Fruit fly (Drosophila melanogaster) whole organism, embryonic: ENCODE measurements around the gene CG5157.

ENCODE experiments used
- Atf3 ChIP-seq: fragments of 200-800 bp; sonication (Bioruptor generic); optimal IDR thresholded peaks from 3 replicates; lab custom pipeline; 2016; ENCODE audit warnings: missing biosample characterization, missing genetic modification characterization
- Atf6 ChIP-seq: fragments of 200-800 bp; sonication (Bioruptor generic); IDR thresholded peaks from 2 replicates; pipeline ENCODE4 v1.3.6; 2022; ENCODE audit warnings: missing biosample characterization, missing genetic modification characterization
- Bgb ChIP-seq: fragments of 200-800 bp; sonication (Bioruptor generic); IDR thresholded peaks from 2 replicates; pipeline ENCODE4 v1.3.6; 2022; ENCODE audit warnings: missing biosample characterization, missing genetic modification characterization; ENCODE audit not compliant: partially characterized antibody
- CG1024 ChIP-seq: fragments of 200-800 bp; sonication (Bioruptor generic); IDR thresholded peaks from 2 replicates; pipeline ENCODE4 v1.3.6; 2022; ENCODE audit warnings: missing biosample characterization, missing genetic modification characterization
- CG10366 ChIP-seq: fragments of 200-800 bp; sonication (Bioruptor generic); IDR thresholded peaks from 2 replicates; pipeline ENCODE4 v1.3.6; 2022; ENCODE audit warnings: missing biosample characterization, missing genetic modification characterization
- CG10543 ChIP-seq: fragments of 200-800 bp; sonication (Bioruptor generic); optimal IDR thresholded peaks from 3 replicates; lab custom pipeline; 2017; ENCODE audit warnings: missing biosample characterization, mild to moderate bottlenecking, missing genetic modification characterization, moderate library complexity
- CG11723 ChIP-seq: fragments of 200-800 bp; sonication (Bioruptor generic); optimal IDR thresholded peaks from 2 replicates; lab custom pipeline; 2017; ENCODE audit warnings: missing biosample characterization, mild to moderate bottlenecking, missing genetic modification characterization
- CG12299 ChIP-seq: fragments of 200-800 bp; sonication (Bioruptor generic); optimal IDR thresholded peaks from 2 replicates; lab custom pipeline; 2018; ENCODE audit warnings: missing biosample characterization, mild to moderate bottlenecking, missing genetic modification characterization
- CG1529 ChIP-seq: fragments of 200-800 bp; sonication (Bioruptor generic); optimal IDR thresholded peaks from 3 replicates; lab custom pipeline; 2018; ENCODE audit warnings: missing biosample characterization, missing genetic modification characterization
- CG17385 ChIP-seq: fragments of 200-800 bp; sonication (Bioruptor generic); optimal IDR thresholded peaks from 3 replicates; lab custom pipeline; 2018; ENCODE audit warnings: missing biosample characterization, mild to moderate bottlenecking, missing genetic modification characterization
- CG2202 ChIP-seq: fragments of 200-800 bp; sonication (Bioruptor generic); optimal IDR thresholded peaks from 2 replicates; lab custom pipeline; 2018; ENCODE audit warnings: missing biosample characterization, mild to moderate bottlenecking, missing genetic modification characterization
- CG2678 ChIP-seq: fragments of 200-800 bp; sonication (Bioruptor generic); optimal IDR thresholded peaks from 3 replicates; lab custom pipeline; 2019; ENCODE audit warnings: missing biosample characterization, mild to moderate bottlenecking, missing genetic modification characterization, moderate library complexity
- CG2712 ChIP-seq: fragments of 200-800 bp; optimal IDR thresholded peaks from 3 replicates; lab custom pipeline; 2019; ENCODE audit warnings: missing biosample characterization, mild to moderate bottlenecking, missing genetic modification characterization, moderate library complexity
- CG31224 ChIP-seq: fragments of 200-800 bp; sonication (Bioruptor generic); IDR thresholded peaks from 2 replicates; pipeline ENCODE4 v1.3.6; 2022; ENCODE audit warnings: missing biosample characterization, missing genetic modification characterization
- CG33557 ChIP-seq: fragments of 200-800 bp; sonication (Bioruptor generic); optimal IDR thresholded peaks from 2 replicates; lab custom pipeline; 2019; ENCODE audit warnings: missing biosample characterization, mild to moderate bottlenecking, missing genetic modification characterization, moderate library complexity
- CG34376 ChIP-seq: fragments of 200-800 bp; sonication (Bioruptor generic); optimal IDR thresholded peaks from 2 replicates; lab custom pipeline; 2018; ENCODE audit warnings: missing biosample characterization, mild to moderate bottlenecking, missing genetic modification characterization
- CG34422 ChIP-seq: fragments of 200-800 bp; sonication (Bioruptor generic); IDR thresholded peaks from 3 replicates; pipeline ENCODE4 v1.3.6; 2022; ENCODE audit warnings: missing biosample characterization, missing genetic modification characterization
- CG42726 ChIP-seq: fragments of 200-800 bp; sonication (Bioruptor generic); IDR thresholded peaks from 2 replicates; pipeline ENCODE4 v1.3.6; 2022; ENCODE audit warnings: missing biosample characterization, missing genetic modification characterization; ENCODE audit not compliant: partially characterized antibody
- CG4854 ChIP-seq: fragments of 200-800 bp; sonication (Bioruptor generic); optimal IDR thresholded peaks from 2 replicates; lab custom pipeline; 2016; ENCODE audit warnings: missing biosample characterization, missing genetic modification characterization, inconsistent platforms
- CG6765 ChIP-seq: fragments of 200-800 bp; sonication (Bioruptor generic); optimal IDR thresholded peaks from 3 replicates; lab custom pipeline; 2017; ENCODE audit warnings: missing biosample characterization, mild to moderate bottlenecking, missing genetic modification characterization
- CG9817 ChIP-seq: fragments of 200-800 bp; sonication (Bioruptor generic); optimal IDR thresholded peaks from 2 replicates; lab custom pipeline; 2018; ENCODE audit warnings: missing biosample characterization, mild to moderate bottlenecking, missing genetic modification characterization, moderate library complexity
- CoRest ChIP-seq: fragments of 200-800 bp; sonication (Bioruptor generic); optimal IDR thresholded peaks from 3 replicates; lab custom pipeline; 2018; ENCODE audit warnings: missing biosample characterization, mild to moderate bottlenecking, missing genetic modification characterization, moderate library complexity
- HLH54F ChIP-seq: fragments of 200-800 bp; sonication (Bioruptor generic); optimal IDR thresholded peaks from 3 replicates; lab custom pipeline; 2016; ENCODE audit warnings: missing biosample characterization, missing genetic modification characterization
- Hr78 ChIP-seq, 2 experiments: fragments of 200-800 bp in 1 of 2; fragments of >200 bp in 1 of 2; sonication (Bioruptor generic) in 1 of 2; optimal IDR thresholded peaks; 2 replicates each; lab custom pipeline; 2017 to 2019; ENCODE audit warnings: missing biosample characterization in 2 of 2, missing genetic modification characterization in 2 of 2, mild to moderate bottlenecking in 1 of 2, moderate library complexity in 1 of 2
- Meics ChIP-seq: fragments of 200-800 bp; sonication (Bioruptor generic); optimal IDR thresholded peaks from 2 replicates; lab custom pipeline; 2017; ENCODE audit warnings: missing biosample characterization, mild to moderate bottlenecking, missing genetic modification characterization
- Optix ChIP-seq: fragments of 200-800 bp; sonication (Bioruptor generic); IDR thresholded peaks from 3 replicates; pipeline ENCODE4 v1.3.6; 2022; ENCODE audit warnings: missing biosample characterization, missing genetic modification characterization
- TFAM ChIP-seq: fragments of 200-800 bp; sonication (Bioruptor generic); optimal IDR thresholded peaks from 2 replicates; lab custom pipeline; 2017; ENCODE audit warnings: missing biosample characterization, missing genetic modification characterization, inconsistent platforms
- Taf1 ChIP-seq: fragments of 200-800 bp; sonication (Bioruptor generic); IDR thresholded peaks from 2 replicates; pipeline ENCODE4 v1.3.6; 2022; ENCODE audit warnings: missing biosample characterization, missing genetic modification characterization
- al ChIP-seq: fragments of 200-800 bp; sonication (Bioruptor generic); IDR thresholded peaks from 2 replicates; pipeline ENCODE4 v1.3.6; 2022; ENCODE audit warnings: missing biosample characterization, missing genetic modification characterization
- ase ChIP-seq: fragments of 200-800 bp; sonication (Bioruptor generic); IDR thresholded peaks from 3 replicates; pipeline ENCODE4 v1.3.6; 2022; ENCODE audit warnings: missing biosample characterization, missing genetic modification characterization
- bcd ChIP-seq: fragments of 200-800 bp; sonication (Bioruptor generic); optimal IDR thresholded peaks from 2 replicates; lab custom pipeline; 2017; ENCODE audit warnings: missing biosample characterization, mild to moderate bottlenecking, missing genetic modification characterization
- cas ChIP-seq: fragments of 200-800 bp; sonication (Bioruptor generic); IDR thresholded peaks from 2 replicates; pipeline ENCODE4 v1.3.6; 2022; ENCODE audit warnings: missing biosample characterization, missing genetic modification characterization
- chif ChIP-seq, 2 experiments: fragments of 200-800 bp; sonication (Bioruptor generic); optimal IDR thresholded peaks; 3 replicates each; lab custom pipeline; 2016; ENCODE audit warnings: missing biosample characterization in 2 of 2, missing genetic modification characterization in 2 of 2
- chinmo ChIP-seq: fragments of 200-800 bp; sonication (Bioruptor generic); IDR thresholded peaks from 4 replicates; pipeline ENCODE4 v1.3.6; 2022; ENCODE audit warnings: missing biosample characterization, missing genetic modification characterization; ENCODE audit not compliant: partially characterized antibody
- crp ChIP-seq, 2 experiments: fragments of 200-800 bp; sonication (Bioruptor generic); optimal IDR thresholded peaks; 2 replicates in 1 of 2; 3 replicates in 1 of 2; lab custom pipeline; 2017; ENCODE audit warnings: missing biosample characterization in 2 of 2, missing genetic modification characterization in 2 of 2, mild to moderate bottlenecking in 1 of 2, moderate library complexity in 1 of 2
- fd102C ChIP-seq: fragments of 200-800 bp; sonication (Bioruptor generic); optimal IDR thresholded peaks from 2 replicates; lab custom pipeline; 2018; ENCODE audit warnings: missing biosample characterization, mild to moderate bottlenecking, missing genetic modification characterization, moderate library complexity
- gcm ChIP-seq: fragments of 200-800 bp; sonication (Bioruptor generic); optimal IDR thresholded peaks from 2 replicates; lab custom pipeline; 2019; ENCODE audit warnings: missing biosample characterization, mild to moderate bottlenecking, missing genetic modification characterization, moderate library complexity
- gsb ChIP-seq: fragments of 200-800 bp; sonication (Bioruptor generic); IDR thresholded peaks from 2 replicates; pipeline ENCODE4 v1.3.6; 2022; ENCODE audit warnings: missing biosample characterization, missing genetic modification characterization
- inv ChIP-seq: fragments of 200-800 bp; sonication (Bioruptor generic); IDR thresholded peaks from 2 replicates; pipeline ENCODE4 v1.3.6; 2022; ENCODE audit warnings: missing biosample characterization, missing genetic modification characterization; ENCODE audit not compliant: partially characterized antibody
- jumu ChIP-seq: fragments of 200-800 bp; sonication (Bioruptor generic); optimal IDR thresholded peaks from 3 replicates; lab custom pipeline; 2016; ENCODE audit warnings: missing biosample characterization, missing genetic modification characterization
- klu ChIP-seq: fragments of 200-800 bp; sonication (Bioruptor generic); IDR thresholded peaks from 2 replicates; pipeline ENCODE4 v1.3.6; 2022; ENCODE audit warnings: missing biosample characterization, missing genetic modification characterization
- odd ChIP-seq: fragments of 200-800 bp; sonication (Bioruptor generic); optimal IDR thresholded peaks from 2 replicates; lab custom pipeline; 2017; ENCODE audit warnings: missing biosample characterization, mild to moderate bottlenecking, missing genetic modification characterization
- ro ChIP-seq: fragments of 200-800 bp; sonication (Bioruptor generic); IDR thresholded peaks from 2 replicates; pipeline ENCODE4 v1.3.6; 2022; ENCODE audit warnings: missing biosample characterization, missing genetic modification characterization
- ssp ChIP-seq: fragments of 200-800 bp; sonication (Bioruptor generic); IDR thresholded peaks from 2 replicates; pipeline ENCODE4 v1.3.6; 2022; ENCODE audit warnings: missing biosample characterization, missing genetic modification characterization
- tgo ChIP-seq: fragments of 200-800 bp; sonication (Bioruptor generic); IDR thresholded peaks from 3 replicates; pipeline ENCODE4 v1.3.6; 2022; ENCODE audit warnings: missing biosample characterization, missing genetic modification characterization
- twi ChIP-seq: fragments of 200-800 bp; optimal IDR thresholded peaks from 2 replicates; lab custom pipeline; 2019; ENCODE audit warnings: missing biosample characterization, mild to moderate bottlenecking, missing genetic modification characterization, moderate library complexity
- zen ChIP-seq: fragments of 200-800 bp; sonication (Bioruptor generic); optimal IDR thresholded peaks from 3 replicates; lab custom pipeline; 2018; ENCODE audit warnings: missing biosample characterization, mild to moderate bottlenecking, missing genetic modification characterization, moderate library complexity
- zen2 ChIP-seq: fragments of 200-800 bp; sonication (Bioruptor generic); IDR thresholded peaks from 3 replicates; pipeline ENCODE4 v1.3.6; 2022; ENCODE audit warnings: missing biosample characterization, missing genetic modification characterization; ENCODE audit not compliant: partially characterized antibody

CG5157 gene

dm6 chr3L:16113607-16114337, 23.9 kb downstream of the CG5157 start (continued):
- TF ChIP-seq zen2 (GFP tag; lab: Robert Waterston, UW) (no peak; the same call in 2 of the 3 replicates), ro (GFP tag; lab: Robert Waterston, UW) (no peak), zen (tag; lab: Kevin White, UChicago) (peak; percentile 9), gsb (GFP tag; lab: Robert Waterston, UW) (0 out of 2 replicates have a peak, but pooled peaks have one; percentile 23), odd (GFP tag; lab: Kevin White, UChicago) (no peak), Optix (GFP tag; lab: Robert Waterston, UW) (peak; percentile 71), chinmo (GFP tag; lab: Robert Waterston, UW) (peak; percentile 79; the same call in 2 of the 4 replicates), cas (peak; percentile 55; the same call in 1 of the 2 replicates), Meics (GFP tag; lab: Kevin White, UChicago) (peak; percentile 85), CG34422 (peak; percentile 76), CG12299 (tag; lab: Kevin White, UChicago) (no peak), chif (GFP tag; optimal IDR thresholded peaks at IDR 0.05; lab: Kevin White, UChicago) (peak; percentile 75 to 77), Taf1 (peak; percentile 22; the same call in 1 of the 2 replicates), CG34376 (GFP tag; lab: Kevin White, UChicago) (peak; percentile 88), fd102C (GFP tag; lab: Kevin White, UChicago) (no peak), Atf3 (GFP tag; lab: Kevin White, UChicago) (peak; percentile 48), CG31224 (GFP tag; lab: Robert Waterston, UW) (peak; percentile 48; the same call in 1 of the 2 replicates), CG33557 (peak; percentile 49), jumu (GFP tag; lab: Kevin White, UChicago) (peak; percentile 85), CG9817 (peak; percentile 79), tgo (GFP tag; lab: Robert Waterston, UW) (peak; percentile 78), al (GFP tag; lab: Robert Waterston, UW) (peak; percentile 71), inv (peak; percentile 52), CG6765 (GFP tag; lab: Kevin White, UChicago) (peak; percentile 71), Atf6 (GFP tag; lab: Robert Waterston, UW) (peak; percentile 85), CG2678 (no peak), CG17385 (GFP tag; lab: Kevin White, UChicago) (no peak), HLH54F (GFP tag; lab: Kevin White, UChicago) (peak; percentile 91), CG11723 (GFP tag; lab: Kevin White, UChicago) (peak; percentile 75), bcd (GFP tag; lab: Kevin White, UChicago) (peak; percentile 84), CG42726 (GFP tag; lab: Robert Waterston, UW) (peak; percentile 78), ase (GFP tag; lab: Robert Waterston, UW) (peak; percentile 59; the same call in 2 of the 3 replicates), CG4854 (GFP tag; lab: Kevin White, UChicago) (peak; percentile 55), klu (GFP tag; lab: Robert Waterston, UW) (peak; percentile 55; the same call in 1 of the 2 replicates), ssp (GFP tag; lab: Robert Waterston, UW) (peak; percentile 4), CG10543 (no peak), CG1024 (GFP tag; lab: Robert Waterston, UW) (0 out of 2 replicates have a peak, but pooled peaks have one; percentile 21), CG10366 (peak; percentile 80), CG2712 (tag; lab: Kevin White, UChicago) (peak; percentile 84), CG2202 (tag; lab: Kevin White, UChicago) (peak; percentile 58), Hr78 (GFP tag; optimal IDR thresholded peaks at IDR 0.05; lab: Kevin White, UChicago) (no peak), Bgb (GFP tag; lab: Robert Waterston, UW) (peak; percentile 88), TFAM (no peak), CG1529 (GFP tag; lab: Kevin White, UChicago) (no peak), CoRest (peak; percentile 81), twi (no peak), gcm (GFP tag; lab: Kevin White, UChicago) (peak; percentile 95), crp (GFP tag; optimal IDR thresholded peaks at IDR 0.05; lab: Kevin White, UChicago) (peak in 1 of 2 experiments; percentile 32)
